Worm (Caenorhabditis elegans): ENCODE results near the gene lis-1.

- TF ChIP-seq ama-1 (optimal IDR thresholded peaks at IDR 0.05), result no peak
- TF ChIP-seq aly-1 (tag; optimal IDR thresholded peaks at IDR 0.05), result no peak
- no peak for TF ChIP-seq F13C5.2 (tag; optimal IDR thresholded peaks at IDR 0.05)
Measured at ce11 chrIII:13378242-13378641, 1.7 kb upstream of the lis-1 start, which contains the start of gene T03F6.10.
